Worm (Caenorhabditis elegans): Measurements from ENCODE around the gene W08F4.13.

ce11 chrII:625926-626325 is 41.3 kb downstream of the W08F4.13 start:
- no peak for TF ChIP-seq flt-1 (GFP tag; IDR thresholded peaks at IDR 0.05)
- no peak for TF ChIP-seq cog-1 (tag; optimal IDR thresholded peaks at IDR 0.05)
- no peak for TF ChIP-seq T22C8.4 (GFP tag; IDR thresholded peaks at IDR 0.05)
- no peak for TF ChIP-seq tab-1 (GFP tag; IDR thresholded peaks at IDR 0.05)
- no peak for TF ChIP-seq med-1 (GFP tag; optimal IDR thresholded peaks at IDR 0.05; ENCODE audit: insufficient read depth)
